Fruit fly (Drosophila melanogaster) whole organism: Measurements from ENCODE around the gene CG15386.

Experiments used
- CG8478 ChIP-seq: fragments of >200 bp; optimal IDR thresholded peaks from 2 replicates; lab custom pipeline; 2018; ENCODE audit warnings: inconsistent platforms
- Dll ChIP-seq: fragments of >200 bp; optimal IDR thresholded peaks from 2 replicates; lab custom pipeline; 2017
- EcR ChIP-seq, 2 experiments: fragments of >200 bp; optimal IDR thresholded peaks; 2 replicates each; lab custom pipeline; 2017; ENCODE audit warnings: missing biosample characterization in 2 of 2, missing genetic modification characterization in 2 of 2, missing genetic modification reagents in 2 of 2
- pan ChIP-seq: fragments of >200 bp; optimal IDR thresholded peaks from 2 replicates; lab custom pipeline; 2017
- psq ChIP-seq: fragments of >200 bp; optimal IDR thresholded peaks from 2 replicates; lab custom pipeline; 2017
- usp ChIP-seq: fragments of >200 bp; optimal IDR thresholded peaks from 2 replicates; lab custom pipeline; 2017; ENCODE audit warnings: missing biosample characterization, missing genetic modification characterization, mixed read lengths

The CG15386 gene

DNA sequence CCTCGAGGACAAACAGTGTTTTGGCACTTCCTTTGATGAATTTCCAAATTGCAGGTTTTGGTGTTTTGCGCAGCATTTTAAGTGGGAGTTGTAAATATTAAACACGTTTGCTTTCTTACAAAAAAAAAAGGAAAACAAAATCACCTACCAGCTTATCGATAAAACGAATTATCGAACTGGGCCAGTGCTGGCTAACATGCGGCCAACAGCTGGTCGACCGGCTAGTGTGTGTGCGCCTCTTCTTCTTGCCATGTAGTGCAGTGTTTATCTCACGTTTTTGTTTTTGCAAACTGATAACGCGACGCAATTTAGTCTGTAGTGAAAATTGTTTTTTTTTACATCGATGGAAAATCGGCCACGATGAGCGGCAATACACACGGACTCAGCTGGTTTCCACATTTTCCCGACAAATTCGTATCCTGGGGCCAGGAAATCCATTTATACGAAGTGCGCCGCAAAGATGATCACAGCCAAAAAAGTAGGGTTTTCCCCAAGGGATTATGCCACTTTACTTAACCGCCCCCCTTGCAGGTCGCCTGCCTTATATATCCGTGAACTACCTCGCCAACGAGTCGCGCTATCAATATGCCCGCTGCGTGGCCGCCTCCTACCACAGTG is at the start of gene CG15386, which contains the start of the genes CG42371 and mio:
Gene CG15386, minus strand, starts transcription at position 180 of the 618 bp plus-strand sequence.
Gene CG42371, minus strand, starts transcription at position 180 of the 618 bp plus-strand sequence.
Gene mio, plus strand, starts transcription at position 224 of the 618 bp plus-strand sequence.
- TF ChIP-seq pan (lab: Kevin White, UChicago) (no peak), EcR (GFP tag; optimal IDR thresholded peaks at IDR 0.05; lab: Kevin White, UChicago) (no peak), psq (lab: Kevin White, UChicago) (no peak), usp (GFP tag; lab: Kevin White, UChicago) (no peak), Dll (lab: Kevin White, UChicago) (no peak), CG8478 (lab: Kevin White, UChicago) (no peak)

DNA sequence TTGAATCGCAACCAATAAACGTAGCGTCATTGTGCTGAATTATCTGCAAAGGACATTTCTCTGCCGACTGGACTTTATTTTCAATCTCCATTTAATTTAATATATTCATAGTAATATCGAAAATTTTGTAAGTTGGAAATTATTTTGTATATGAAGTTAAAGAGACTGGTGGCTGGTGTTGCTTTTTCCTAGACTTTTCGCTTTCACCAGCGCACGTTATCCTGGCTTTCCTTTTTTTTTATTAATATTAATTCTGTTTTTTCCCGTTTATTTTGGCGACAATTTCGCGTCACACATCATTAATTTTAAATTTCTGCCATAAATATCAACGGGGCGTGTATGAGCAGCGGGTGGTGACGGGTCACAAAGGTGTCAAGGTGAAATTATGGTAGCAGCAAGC is 48.2 kb upstream of the CG15386 start, which contains the start of gene CG34049:
Gene CG34049, minus strand, starts transcription at position 101 of the 400 bp plus-strand sequence.
- no peak for TF ChIP-seq usp (GFP tag; lab: Kevin White, UChicago)
- TF ChIP-seq EcR (GFP tag; optimal IDR thresholded peaks at IDR 0.05; lab: Kevin White, UChicago): no peak
- no peak for TF ChIP-seq CG8478 (lab: Kevin White, UChicago)
- TF ChIP-seq Dll (lab: Kevin White, UChicago): no peak
- no peak for TF ChIP-seq psq (lab: Kevin White, UChicago)
- TF ChIP-seq pan (lab: Kevin White, UChicago): no peak

DNA sequence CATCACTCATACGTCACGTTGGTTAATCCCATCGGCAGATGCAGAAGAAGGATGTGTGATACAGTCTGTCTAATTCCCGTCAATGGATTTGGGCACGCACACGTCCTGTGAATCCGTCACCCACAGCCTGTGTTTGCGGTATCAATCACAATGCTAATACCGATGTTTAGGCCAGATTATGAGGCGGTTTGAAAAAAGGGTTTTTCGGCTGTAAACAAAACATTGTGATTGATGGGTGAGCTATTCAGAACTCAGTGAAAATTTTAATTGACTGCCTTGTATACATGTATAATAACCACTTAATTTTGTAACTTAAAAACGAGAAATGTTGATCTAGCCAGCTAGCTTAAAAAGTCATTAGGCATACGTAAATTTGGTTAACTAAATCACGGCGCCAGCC is 46.1 kb upstream of the CG15386 start, which contains the start of gene CG4270:
Gene CG4270, plus strand, starts transcription at position 301 of the 400 bp plus-strand sequence.
- TF ChIP-seq psq (lab: Kevin White, UChicago) (no peak), usp (GFP tag; lab: Kevin White, UChicago) (no peak), CG8478 (lab: Kevin White, UChicago) (no peak), Dll (lab: Kevin White, UChicago) (no peak), pan (lab: Kevin White, UChicago) (no peak), EcR (GFP tag; optimal IDR thresholded peaks at IDR 0.05; lab: Kevin White, UChicago) (no peak)

DNA sequence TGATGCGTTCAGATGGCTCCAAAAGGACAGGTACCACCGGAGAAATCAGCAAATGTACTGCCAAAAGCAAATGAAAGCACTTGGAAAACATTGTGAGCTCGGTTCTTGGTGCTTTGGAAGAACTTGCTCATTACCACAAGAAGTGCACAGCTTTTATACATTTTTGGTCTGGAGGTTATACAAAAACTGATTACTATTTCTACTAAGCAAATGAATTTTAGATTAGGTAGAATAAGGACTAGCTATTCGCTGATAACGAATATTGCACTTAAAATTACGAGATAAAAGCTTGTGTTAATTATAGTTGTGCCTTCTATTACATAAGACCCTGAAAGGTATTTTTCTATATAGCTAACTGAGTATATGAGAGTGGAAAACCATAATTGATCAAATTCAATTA is 37.9 kb upstream of the CG15386 start, which contains the start of gene Send1:
Gene Send1, minus strand, starts transcription at position 101 of the 400 bp plus-strand sequence.
- TF ChIP-seq usp (GFP tag; lab: Kevin White, UChicago) (no peak), Dll (lab: Kevin White, UChicago) (no peak)

DNA sequence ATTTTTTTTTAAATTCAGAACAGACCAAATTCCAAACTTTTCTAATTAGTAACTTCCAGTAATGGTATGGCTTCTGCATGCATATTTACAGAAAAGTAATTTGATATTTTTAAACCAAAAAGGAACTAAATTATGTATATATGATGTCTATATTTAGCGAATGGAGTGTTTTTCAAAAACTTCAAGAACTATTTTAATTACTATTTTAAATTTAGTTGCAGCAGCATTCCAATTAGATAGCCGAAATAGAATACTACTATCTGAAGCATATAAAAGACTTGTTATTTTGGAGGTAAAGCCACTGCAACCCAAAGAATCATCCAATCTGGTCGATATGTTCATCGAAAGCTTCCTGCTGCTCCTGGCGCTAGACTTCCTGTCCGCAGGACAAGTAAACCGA is 35.7 kb upstream of the CG15386 start, which contains the start of gene CG17234:
Gene CG17234, plus strand, starts transcription at position 301 of the 400 bp plus-strand sequence.
- TF ChIP-seq usp (GFP tag; lab: Kevin White, UChicago): no peak
- TF ChIP-seq CG8478 (lab: Kevin White, UChicago): no peak
- TF ChIP-seq pan (lab: Kevin White, UChicago): no peak
- no peak for TF ChIP-seq psq (lab: Kevin White, UChicago)
- no peak for TF ChIP-seq Dll (lab: Kevin White, UChicago)
- no peak for TF ChIP-seq EcR (GFP tag; optimal IDR thresholded peaks at IDR 0.05; lab: Kevin White, UChicago)

DNA sequence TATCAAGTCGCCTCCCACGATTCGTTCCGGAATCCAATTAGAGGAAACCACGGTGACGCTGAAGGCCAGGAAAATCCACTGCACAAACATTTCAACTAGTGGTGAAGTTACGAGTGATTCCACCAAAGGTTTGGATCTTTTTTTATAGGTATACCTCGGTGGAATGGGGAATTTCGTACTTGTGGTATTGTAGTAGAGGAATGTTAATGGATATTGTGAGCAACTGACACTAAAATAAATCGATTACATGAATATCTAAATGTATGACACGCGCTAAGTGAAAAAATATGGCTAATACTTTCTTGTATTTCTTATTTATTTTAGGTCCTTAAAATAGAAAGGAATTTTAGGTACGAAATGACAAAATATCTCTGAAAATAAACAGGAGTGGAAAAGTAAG is 35.2 kb upstream of the CG15386 start, which contains the start of gene CG17239:
Gene CG17239, minus strand, starts transcription at position 101 of the 400 bp plus-strand sequence.
- TF ChIP-seq usp (GFP tag; lab: Kevin White, UChicago): no peak
- TF ChIP-seq Dll (lab: Kevin White, UChicago): no peak
- TF ChIP-seq EcR (GFP tag; optimal IDR thresholded peaks at IDR 0.05; lab: Kevin White, UChicago): no peak
- TF ChIP-seq pan (lab: Kevin White, UChicago): no peak
- no peak for TF ChIP-seq psq (lab: Kevin White, UChicago)
- TF ChIP-seq CG8478 (lab: Kevin White, UChicago): no peak

DNA sequence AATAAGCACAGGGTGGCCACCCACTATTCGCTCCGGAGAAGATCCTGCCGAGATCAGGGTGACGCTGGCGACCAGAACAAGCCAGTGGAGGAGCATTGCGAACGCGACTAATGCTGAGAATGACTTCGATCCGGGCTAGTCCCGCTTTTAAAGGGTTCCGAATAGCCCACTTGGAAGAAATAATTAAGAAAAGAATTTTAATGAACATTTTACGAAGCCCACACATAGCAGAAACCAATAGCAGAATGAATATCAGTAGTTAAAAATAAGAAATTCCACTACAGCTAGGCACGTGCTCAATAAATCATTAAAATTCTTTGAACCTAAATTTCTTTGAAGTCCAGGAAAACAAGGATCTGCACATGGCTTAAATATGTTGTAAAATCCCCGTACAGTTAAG is 34.1 kb upstream of the CG15386 start, which contains the start of gene Ser12:
Gene Ser12, minus strand, starts transcription at position 101 of the 400 bp plus-strand sequence.
- no peak for TF ChIP-seq pan (lab: Kevin White, UChicago)
- TF ChIP-seq Dll (lab: Kevin White, UChicago): no peak
- no peak for TF ChIP-seq psq (lab: Kevin White, UChicago)
- no peak for TF ChIP-seq usp (GFP tag; lab: Kevin White, UChicago)
- TF ChIP-seq EcR (GFP tag; optimal IDR thresholded peaks at IDR 0.05; lab: Kevin White, UChicago): no peak
- no peak for TF ChIP-seq CG8478 (lab: Kevin White, UChicago)

DNA sequence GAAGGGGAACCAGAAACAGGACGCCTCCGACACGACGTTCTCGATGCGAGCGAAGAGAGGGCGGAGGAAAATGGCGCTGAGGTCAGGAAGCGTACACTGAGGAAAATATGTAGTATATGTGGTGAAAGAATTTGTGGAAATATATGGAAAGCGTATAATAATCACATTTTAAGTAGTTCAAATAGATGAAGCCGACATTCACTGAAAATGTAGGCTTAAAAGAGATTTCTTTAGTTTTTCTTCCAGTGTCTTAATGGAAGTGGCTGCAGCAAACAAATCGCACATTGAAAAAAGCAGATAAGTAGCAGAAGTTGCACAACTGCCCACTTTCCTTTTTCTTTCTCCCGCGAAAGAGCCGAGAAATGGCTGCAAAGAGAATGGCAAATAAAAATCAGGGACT is 32.5 kb upstream of the CG15386 start:
- no peak for TF ChIP-seq Dll (lab: Kevin White, UChicago)
- no peak for TF ChIP-seq CG8478 (lab: Kevin White, UChicago)
- no peak for TF ChIP-seq psq (lab: Kevin White, UChicago)
- TF ChIP-seq pan (lab: Kevin White, UChicago): no peak
- TF ChIP-seq usp (GFP tag; lab: Kevin White, UChicago): no peak
- TF ChIP-seq EcR (GFP tag; optimal IDR thresholded peaks at IDR 0.05; lab: Kevin White, UChicago): no peak

DNA sequence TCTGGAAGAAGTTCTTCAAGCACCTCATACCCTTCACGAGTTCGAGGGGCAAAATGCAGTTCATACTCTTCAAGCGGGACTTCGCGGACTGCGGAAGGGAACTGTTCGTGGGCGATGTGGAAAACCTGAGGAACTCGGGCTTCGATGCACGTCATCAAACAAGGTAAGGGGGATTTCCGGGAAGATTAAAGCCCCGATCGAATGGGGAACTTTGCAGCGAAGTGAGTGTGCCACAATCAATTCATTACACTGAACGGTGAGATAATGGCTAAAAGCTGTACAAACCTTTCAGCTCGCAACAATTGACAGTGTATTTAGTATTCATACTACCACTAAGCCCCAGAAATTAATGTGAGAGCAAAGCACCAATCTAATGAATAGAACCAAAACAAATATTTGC is 25.7 kb upstream of the CG15386 start:
- no peak for TF ChIP-seq pan (lab: Kevin White, UChicago)

DNA sequence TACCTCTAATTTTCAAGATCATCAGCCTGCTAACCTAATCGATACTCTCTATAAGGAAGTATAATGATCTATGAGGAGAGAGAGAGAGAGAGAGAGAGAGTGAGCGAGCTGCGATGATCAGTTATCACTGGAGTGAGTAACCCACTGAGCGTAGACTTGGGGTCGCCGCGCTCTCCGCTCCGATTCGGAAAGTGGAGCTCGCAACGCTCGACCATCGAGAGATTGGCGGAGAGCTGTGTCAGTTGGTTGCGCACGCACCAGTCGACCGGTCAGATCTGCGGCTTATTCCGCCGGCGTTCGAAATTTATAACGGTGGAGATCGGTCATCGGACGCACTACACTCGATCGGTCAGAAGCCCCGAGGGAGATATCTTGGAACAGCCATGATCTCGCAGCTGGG is 25.1 kb upstream of the CG15386 start, which contains the start of gene CG4267:
Gene CG4267, plus strand, starts transcription at position 240 of the 400 bp plus-strand sequence.
- no peak for TF ChIP-seq usp (GFP tag; lab: Kevin White, UChicago)
- TF ChIP-seq Dll (lab: Kevin White, UChicago): peak; percentile 96
- TF ChIP-seq CG8478 (lab: Kevin White, UChicago): no peak
- TF ChIP-seq psq (lab: Kevin White, UChicago): no peak
- no peak for TF ChIP-seq pan (lab: Kevin White, UChicago)
- TF ChIP-seq EcR (GFP tag; optimal IDR thresholded peaks at IDR 0.05; lab: Kevin White, UChicago): peak in 1 of 2 experiments; percentile 42

DNA sequence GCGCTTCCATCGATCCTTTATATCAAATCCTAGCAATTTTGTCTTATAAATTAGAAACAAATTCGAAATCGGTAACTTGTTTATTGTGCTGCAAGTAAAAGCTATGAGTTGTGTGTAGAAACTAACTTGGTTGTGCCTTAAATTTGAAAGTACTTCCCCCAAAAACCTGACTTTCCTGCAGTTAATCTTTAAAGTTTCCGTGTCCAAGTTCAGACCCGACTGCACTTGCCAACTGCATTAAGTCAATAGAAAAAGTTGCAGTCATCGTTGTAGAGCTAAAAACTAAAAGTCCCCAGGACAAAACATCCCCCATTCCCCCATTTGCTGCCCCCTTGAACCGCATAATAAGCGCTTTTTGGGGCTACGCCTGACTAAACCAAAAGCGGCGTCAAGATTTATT is 23.4 kb upstream of the CG15386 start, which contains the start of gene Tengl1:
Gene Tengl1, minus strand, starts transcription at position 101 of the 400 bp plus-strand sequence.
- TF ChIP-seq CG8478 (lab: Kevin White, UChicago) (no peak), pan (lab: Kevin White, UChicago) (no peak), Dll (lab: Kevin White, UChicago) (no peak), EcR (GFP tag; optimal IDR thresholded peaks at IDR 0.05; lab: Kevin White, UChicago) (no peak), psq (lab: Kevin White, UChicago) (no peak), usp (GFP tag; lab: Kevin White, UChicago) (no peak)
